Fruit fly (Drosophila melanogaster) whole organism, prepupa: Measurements from ENCODE around the gene CG12502.

Experiments used
- CG11902 ChIP-seq: fragments of 200-800 bp; sonication (Bioruptor generic); optimal IDR thresholded peaks from 3 replicates; lab custom pipeline; 2016; ENCODE audit warnings: missing biosample characterization, missing genetic modification characterization
- CG4318 ChIP-seq: fragments of 200-800 bp; sonication (Bioruptor generic); optimal IDR thresholded peaks from 3 replicates; lab custom pipeline; 2017; ENCODE audit warnings: missing biosample characterization, mild to moderate bottlenecking, missing genetic modification characterization
- CG6854 ChIP-seq: fragments of 200-800 bp; sonication (Bioruptor generic); optimal IDR thresholded peaks from 2 replicates; lab custom pipeline; 2017; ENCODE audit warnings: missing biosample characterization, mild to moderate bottlenecking, missing genetic modification characterization
- Gug ChIP-seq: fragments of 200-800 bp; sonication (Bioruptor generic); IDR thresholded peaks from 2 replicates; pipeline ENCODE4 v1.3.6; 2022; ENCODE audit warnings: missing biosample characterization, missing genetic modification characterization
- Lpt ChIP-seq: fragments of 200-800 bp; sonication (Bioruptor generic); optimal IDR thresholded peaks from 3 replicates; lab custom pipeline; 2016; ENCODE audit warnings: missing biosample characterization, missing genetic modification characterization
- OdsH ChIP-seq: fragments of 200-800 bp; sonication (Bioruptor generic); optimal IDR thresholded peaks from 3 replicates; lab custom pipeline; 2016; ENCODE audit warnings: missing biosample characterization, missing genetic modification characterization
- Smox ChIP-seq: fragments of 200-800 bp; sonication (Bioruptor generic); optimal IDR thresholded peaks from 3 replicates; lab custom pipeline; 2016; ENCODE audit warnings: missing biosample characterization, missing genetic modification characterization
- achi ChIP-seq: fragments of 200-800 bp; sonication (Bioruptor generic); optimal IDR thresholded peaks from 3 replicates; lab custom pipeline; 2016; ENCODE audit warnings: missing biosample characterization, missing genetic modification characterization
- acj6 ChIP-seq: fragments of 200-800 bp; sonication (Bioruptor generic); optimal IDR thresholded peaks from 3 replicates; lab custom pipeline; 2016; ENCODE audit warnings: missing biosample characterization, missing genetic modification characterization
- fd59A ChIP-seq: fragments of 200-800 bp; sonication (Bioruptor generic); optimal IDR thresholded peaks from 2 replicates; lab custom pipeline; 2017; ENCODE audit warnings: missing biosample characterization, mild to moderate bottlenecking, missing genetic modification characterization, missing genetic modification reagents
- fd85E ChIP-seq: fragments of 200-800 bp; sonication (Bioruptor generic); optimal IDR thresholded peaks from 3 replicates; lab custom pipeline; 2016; ENCODE audit warnings: missing biosample characterization, missing genetic modification characterization
- lz ChIP-seq: fragments of 200-800 bp; sonication (Bioruptor generic); optimal IDR thresholded peaks from 3 replicates; lab custom pipeline; 2016; ENCODE audit warnings: missing biosample characterization, missing genetic modification characterization
- salr ChIP-seq, 2 experiments: fragments of 200-800 bp; sonication (Bioruptor generic); optimal IDR thresholded peaks; 3 replicates each; lab custom pipeline; 2016 to 2018; ENCODE audit warnings: missing biosample characterization in 2 of 2, missing genetic modification characterization in 2 of 2, mild to moderate bottlenecking in 1 of 2

- no peak for TF ChIP-seq fd85E (GFP tag; lab: Kevin White, UChicago)
- TF ChIP-seq fd59A (GFP tag; lab: Kevin White, UChicago), result no peak
- no peak for TF ChIP-seq acj6 (GFP tag; lab: Kevin White, UChicago)
- TF ChIP-seq CG11902 (GFP tag; lab: Kevin White, UChicago), result no peak
- no peak for TF ChIP-seq OdsH (GFP tag; lab: Kevin White, UChicago)
- TF ChIP-seq salr (GFP tag; optimal IDR thresholded peaks at IDR 0.05; lab: Kevin White, UChicago), result no peak
- no peak for TF ChIP-seq achi (GFP tag; lab: Kevin White, UChicago)
- TF ChIP-seq CG6854 (GFP tag; lab: Kevin White, UChicago), result no peak
- TF ChIP-seq CG4318, result no peak
- no peak for TF ChIP-seq lz (GFP tag; lab: Kevin White, UChicago)
- no peak for TF ChIP-seq Lpt (GFP tag; lab: Kevin White, UChicago)
- TF ChIP-seq Gug, result no peak
- no peak for TF ChIP-seq Smox (GFP tag; lab: Kevin White, UChicago)
Measured at dm6 chr3L:876656-877055, 11.5 kb downstream of the CG12502 start.
